Worm (Caenorhabditis elegans): Measurements from ENCODE around the gene ccz-1.

Gene ccz-1

DNA sequence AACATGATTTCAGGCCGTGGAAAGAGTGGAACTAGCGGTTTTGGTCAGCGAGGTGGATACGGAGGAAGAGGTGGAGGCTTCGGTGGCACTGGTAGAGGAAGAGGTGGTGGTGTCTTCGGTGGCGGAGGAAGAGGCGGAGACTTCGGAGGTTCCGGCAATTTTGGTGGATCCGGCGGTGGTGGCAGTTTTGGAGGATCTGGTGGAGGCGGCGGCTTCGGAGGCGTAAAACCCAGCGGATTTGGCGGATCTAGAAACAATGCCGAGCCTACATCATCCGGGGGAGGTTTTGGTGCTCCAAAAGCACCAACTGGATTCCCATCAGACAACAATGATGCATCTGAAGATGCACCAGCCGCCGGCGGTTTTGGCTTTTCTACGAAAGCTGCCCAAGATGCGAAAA lies 10.3 kb upstream of the ccz-1 start:
- TF ChIP-seq lin-13 (GFP tag; optimal IDR thresholded peaks at IDR 0.05) (no peak), sptf-1 (tag; optimal IDR thresholded peaks at IDR 0.05) (no peak), hpl-2 (GFP tag; optimal IDR thresholded peaks at IDR 0.05) (no peak), xbp-1 (tag; optimal IDR thresholded peaks at IDR 0.05) (no peak), skn-1 (tag; optimal IDR thresholded peaks at IDR 0.05) (no peak), F16B12.6 (tag; optimal IDR thresholded peaks at IDR 0.05) (no peak), unc-98 (GFP tag; IDR thresholded peaks at IDR 0.05) (no peak), ama-1 (optimal IDR thresholded peaks at IDR 0.05) (no peak), swsn-7 (tag; optimal IDR thresholded peaks at IDR 0.05) (no peak), rnt-1 (tag; optimal IDR thresholded peaks at IDR 0.05) (no peak), ceh-82 (tag; optimal IDR thresholded peaks at IDR 0.05) (no peak), dsc-1 (tag; optimal IDR thresholded peaks at IDR 0.05) (no peak), jun-1 (tag; optimal IDR thresholded peaks at IDR 0.05) (no peak), sup-37 (GFP tag; optimal IDR thresholded peaks at IDR 0.05) (no peak), unc-62 (GFP tag; optimal IDR thresholded peaks at IDR 0.05) (no peak), fkh-8 (tag; optimal IDR thresholded peaks at IDR 0.05) (no peak), unc-30 (tag; optimal IDR thresholded peaks at IDR 0.05) (no peak)

DNA sequence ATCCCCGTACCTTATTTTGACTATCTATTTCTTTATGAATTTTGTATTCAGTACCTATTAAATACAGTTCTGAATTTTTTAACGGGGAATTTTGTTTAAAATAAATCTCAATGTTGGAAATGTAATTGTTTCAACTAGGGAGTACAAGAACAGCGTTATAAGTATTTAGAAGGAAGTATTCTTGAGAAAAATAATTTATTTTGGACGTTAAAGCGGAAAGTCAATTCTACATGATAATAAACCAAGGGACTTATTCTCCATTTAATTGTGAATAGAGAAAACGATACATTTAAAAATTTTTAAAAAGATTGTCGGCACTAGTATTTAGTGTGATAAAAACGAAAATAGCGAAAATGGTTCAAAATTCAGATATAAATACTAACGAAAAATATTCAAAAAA lies 9.5 kb upstream of the ccz-1 start:
- TF ChIP-seq fkh-4 (tag; optimal IDR thresholded peaks at IDR 0.05; ENCODE audit: borderline replicate concordance) (no peak), ztf-4 (tag; optimal IDR thresholded peaks at IDR 0.05) (no peak)

DNA sequence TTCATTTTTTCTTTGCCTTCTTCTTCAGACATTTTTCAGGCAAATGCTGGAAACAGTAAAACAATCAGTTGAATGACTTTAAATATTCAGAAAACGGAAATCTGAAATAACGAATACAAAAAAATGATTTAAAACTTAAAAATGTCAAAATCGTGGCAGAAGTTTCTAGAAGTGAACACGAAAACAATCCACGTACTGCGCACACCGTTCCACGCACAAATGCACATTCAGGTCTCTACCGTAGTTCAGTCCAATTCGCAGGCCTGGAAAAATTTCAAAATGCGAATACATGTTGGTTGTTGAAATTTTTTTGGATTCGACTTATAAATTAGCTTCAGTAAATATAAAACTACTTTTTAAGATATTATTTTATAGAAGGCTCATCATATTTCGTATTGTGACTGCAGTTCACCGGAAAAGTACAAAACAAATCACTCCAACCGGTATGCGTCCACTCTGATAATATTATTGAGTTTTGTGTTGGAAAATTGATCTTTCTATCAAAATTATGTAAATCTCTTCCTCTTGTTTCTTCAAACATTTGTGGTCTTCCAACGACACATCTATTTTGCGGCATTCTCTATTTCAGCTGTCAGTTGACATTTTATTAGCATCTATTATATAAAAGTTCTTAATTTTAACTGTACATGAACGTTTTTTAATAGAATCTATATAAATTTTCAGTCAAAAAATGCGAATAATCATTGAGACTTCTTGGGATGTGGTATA lies 6.6 kb upstream of the ccz-1 start, which contains the start of the genes mip-2 and F58G11.4:
Gene mip-2, minus strand, starts transcription at position 48 of the 729 bp plus-strand sequence.
Gene F58G11.4, plus strand, starts transcription at position 679 of the 729 bp plus-strand sequence.
- TF ChIP-seq isw-1 (GFP tag; IDR thresholded peaks at IDR 0.05): no peak
- no peak for TF ChIP-seq efl-1 (optimal IDR thresholded peaks at IDR 0.05)
- TF ChIP-seq efl-1 (GFP tag; optimal IDR thresholded peaks at IDR 0.05 in 1 of 2): peak in 1 of 2 experiments; percentile 84

DNA sequence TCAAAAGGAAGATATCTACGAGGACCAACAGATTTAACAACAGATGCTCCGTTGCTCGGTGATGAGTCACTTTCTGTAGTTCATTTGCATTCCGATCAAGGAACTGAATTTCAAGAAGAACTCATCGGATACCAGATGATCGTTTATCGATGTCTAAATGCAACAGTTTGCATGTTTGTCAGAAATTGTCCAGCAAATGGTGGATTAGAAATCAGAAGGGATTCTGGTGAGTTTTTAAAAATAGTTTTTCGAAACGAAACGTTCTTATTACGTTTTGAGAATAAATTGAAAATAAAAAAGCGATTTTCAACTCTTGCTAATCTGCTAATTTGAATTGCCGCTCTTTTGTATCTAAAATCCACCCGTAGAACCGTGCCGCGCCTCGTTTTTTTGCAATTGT lies 1.2 kb downstream of the ccz-1 start:
- TF ChIP-seq C16A3.4 (tag; optimal IDR thresholded peaks at IDR 0.05) (no peak), ceh-8 (GFP tag; optimal IDR thresholded peaks at IDR 0.05) (no peak), ces-1 (GFP tag; optimal IDR thresholded peaks at IDR 0.05) (no peak), mef-2 (tag; optimal IDR thresholded peaks at IDR 0.05) (no peak), lin-13 (GFP tag; optimal IDR thresholded peaks at IDR 0.05) (no peak), C04F5.9 (tag; optimal IDR thresholded peaks at IDR 0.05) (no peak), fos-1 (tag; optimal IDR thresholded peaks at IDR 0.05) (no peak), aly-2 (tag; optimal IDR thresholded peaks at IDR 0.05) (no peak), nhr-237 (tag; optimal IDR thresholded peaks at IDR 0.05) (no peak)

DNA sequence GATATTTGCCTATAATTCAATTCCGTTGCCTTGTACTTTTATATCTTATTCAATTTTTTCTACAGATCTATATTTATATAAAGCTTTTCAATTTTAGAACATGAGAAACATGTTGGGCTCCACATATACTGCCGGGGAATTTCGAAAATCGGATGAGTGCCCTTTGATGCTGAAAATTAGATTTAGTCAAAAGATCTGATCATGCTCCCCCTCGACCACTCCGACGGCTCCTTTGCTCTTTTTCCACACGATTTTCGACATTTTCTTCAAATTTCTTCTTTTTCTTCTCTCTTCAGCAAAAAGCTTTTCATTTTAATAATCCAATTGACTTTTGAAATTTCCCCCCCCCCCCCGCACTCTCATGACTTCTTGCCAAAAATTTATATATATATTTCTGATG lies 2.8 kb downstream of the ccz-1 start:
- TF ChIP-seq ces-1 (GFP tag; optimal IDR thresholded peaks at IDR 0.05) (no peak), fkh-10 (GFP tag; optimal IDR thresholded peaks at IDR 0.05) (peak; percentile 82), nhr-71 (tag; optimal IDR thresholded peaks at IDR 0.05) (peak; percentile 2), pqm-1 (tag; optimal IDR thresholded peaks at IDR 0.05) (no peak), mab-9 (GFP tag; IDR thresholded peaks at IDR 0.05) (peak; percentile 12; the same call in 1 of the 2 replicates), efl-1 (optimal IDR thresholded peaks at IDR 0.05) (no peak), efl-1 (GFP tag; optimal IDR thresholded peaks at IDR 0.05 in 1 of 2) (peak in 1 of 2 experiments; percentile 78), lin-14 (GFP tag; optimal IDR thresholded peaks at IDR 0.05) (peak; percentile 47)
